Worm (Caenorhabditis elegans): ENCODE data around the gene srg-11.

DNA sequence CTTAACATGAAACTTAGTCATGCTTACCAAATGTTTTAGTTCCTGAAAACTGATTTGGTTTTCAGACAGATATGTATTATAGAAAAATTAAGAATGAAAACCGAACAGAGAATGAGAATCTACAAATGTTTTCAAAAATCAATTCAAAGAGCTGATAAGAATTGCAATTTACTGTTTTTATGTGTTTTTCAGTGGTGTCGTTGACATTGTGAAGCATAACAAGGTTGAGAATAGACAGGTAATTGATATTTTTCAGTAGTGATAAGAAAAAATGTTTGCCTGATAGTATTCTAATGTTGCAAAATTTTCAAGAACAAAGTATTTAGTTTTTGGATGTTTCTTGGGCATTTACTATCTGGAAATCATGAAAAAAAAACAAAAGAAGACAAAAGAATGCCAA, 36.6 kb upstream of the srg-11 start, which contains the start of gene pfas-1:
- TF ChIP-seq hmg-4 (GFP tag; optimal IDR thresholded peaks at IDR 0.05) = no peak
- TF ChIP-seq hnd-1 (tag; optimal IDR thresholded peaks at IDR 0.05) = no peak
- TF ChIP-seq B0310.2 (tag; optimal IDR thresholded peaks at IDR 0.05) = no peak
- no peak for TF ChIP-seq tbx-37 (GFP tag; conservative IDR thresholded peaks at IDR 0.05)
- TF ChIP-seq ama-1 (optimal IDR thresholded peaks at IDR 0.05) = no peak
- TF ChIP-seq ceh-36 (tag; optimal IDR thresholded peaks at IDR 0.05) = no peak
- no peak for TF ChIP-seq flt-1 (GFP tag; IDR thresholded peaks at IDR 0.05)
